Worm (Caenorhabditis elegans) whole organism, L2 larva: ENCODE measurements around the gene clec-117.

ENCODE experiments used
- C34F6.9 ChIP-seq: fragments of 150-350 bp; optimal IDR thresholded peaks from 2 replicates; lab custom pipeline; 2014; ENCODE audit warnings: missing biosample characterization, missing genetic modification characterization
- F13H6.1 ChIP-seq: sonication (generic microtip); optimal IDR thresholded peaks from 2 replicates; lab custom pipeline; 2016; ENCODE audit warnings: missing genetic modification characterization, missing compliant biosample characterization
- R02D3.7 ChIP-seq: fragments of 150-350 bp; optimal IDR thresholded peaks from 2 replicates; lab custom pipeline; 2014; ENCODE audit warnings: missing biosample characterization, missing genetic modification characterization
- Y55F3AM.14 ChIP-seq: fragments of 200-800 bp; sonication (Bioruptor generic); optimal IDR thresholded peaks from 2 replicates; lab custom pipeline; 2018; ENCODE audit warnings: mild to moderate bottlenecking, missing genetic modification characterization, missing compliant biosample characterization
- ZK546.5 ChIP-seq: sonication (generic microtip); optimal IDR thresholded peaks from 2 replicates; lab custom pipeline; 2017; ENCODE audit warnings: missing biosample characterization, missing genetic modification characterization
- aly-2 ChIP-seq: fragments of 150-350 bp; optimal IDR thresholded peaks from 2 replicates; lab custom pipeline; 2014; ENCODE audit warnings: missing biosample characterization, missing genetic modification characterization
- ama-1 ChIP-seq: fragments of 150-350 bp; optimal IDR thresholded peaks from 2 replicates; lab custom pipeline; 2018; ENCODE audit warnings: inconsistent platforms
- blmp-1 ChIP-seq: sonication (generic microtip); optimal IDR thresholded peaks from 2 replicates; lab custom pipeline; 2017; ENCODE audit warnings: missing genetic modification characterization, mild to moderate bottlenecking, missing compliant biosample characterization, antibody characterized with exemption, moderate library complexity; ENCODE audit not compliant: insufficient read depth
- ceh-16 ChIP-seq: fragments of 150-350 bp; optimal IDR thresholded peaks from 2 replicates; lab custom pipeline; 2014; ENCODE audit warnings: missing biosample characterization, missing genetic modification characterization
- ceh-82 ChIP-seq: fragments of 150-350 bp; optimal IDR thresholded peaks from 2 replicates; lab custom pipeline; 2014; ENCODE audit warnings: missing biosample characterization, missing genetic modification characterization
- crh-2 ChIP-seq: sonication (generic microtip); optimal IDR thresholded peaks from 2 replicates; lab custom pipeline; 2017; ENCODE audit warnings: missing biosample characterization, missing genetic modification characterization
- dmd-4 ChIP-seq: sonication (generic microtip); optimal IDR thresholded peaks from 2 replicates; lab custom pipeline; 2017; ENCODE audit warnings: missing biosample characterization, missing genetic modification characterization
- elt-1 ChIP-seq: fragments of 150-350 bp; optimal IDR thresholded peaks from 2 replicates; lab custom pipeline; 2014; ENCODE audit warnings: missing biosample characterization, missing genetic modification characterization
- elt-3 ChIP-seq: sonication (generic microtip); optimal IDR thresholded peaks from 2 replicates; lab custom pipeline; 2017; ENCODE audit warnings: missing biosample characterization, missing genetic modification characterization
- lin-11 ChIP-seq: fragments of 150-350 bp; sonication (generic microtip); optimal IDR thresholded peaks from 2 replicates; lab custom pipeline; 2014; ENCODE audit warnings: missing biosample characterization, missing genetic modification characterization, inconsistent platforms, mixed read lengths
- lin-39 ChIP-seq: fragments of 150-350 bp; optimal IDR thresholded peaks from 2 replicates; lab custom pipeline; 2014; ENCODE audit warnings: missing biosample characterization, missing genetic modification reagents, missing genetic modification characterization
- lsy-2 ChIP-seq, 2 experiments: fragments of 150-350 bp in 1 of 2; sonication (generic microtip) in 1 of 2; optimal IDR thresholded peaks; 2 replicates each; lab custom pipeline; 2014 to 2017; ENCODE audit warnings: missing biosample characterization in 2 of 2, missing genetic modification characterization in 2 of 2
- mab-5 ChIP-seq: fragments of 150-350 bp; optimal IDR thresholded peaks from 2 replicates; lab custom pipeline; 2014; ENCODE audit warnings: missing biosample characterization, missing genetic modification characterization
- mdl-1 ChIP-seq, 2 experiments: fragments of 150-350 bp in 1 of 2; sonication (generic microtip) in 1 of 2; optimal IDR thresholded peaks; 2 replicates each; lab custom pipeline; 2017; ENCODE audit warnings: missing biosample characterization in 2 of 2, missing genetic modification characterization in 2 of 2
- nhr-10 ChIP-seq: sonication (generic microtip); optimal IDR thresholded peaks from 2 replicates; lab custom pipeline; 2017; ENCODE audit warnings: missing biosample characterization, missing genetic modification characterization
- nhr-12 ChIP-seq: fragments of 150-350 bp; optimal IDR thresholded peaks from 2 replicates; lab custom pipeline; 2014; ENCODE audit warnings: missing biosample characterization, missing genetic modification characterization
- nhr-129 ChIP-seq: fragments of 150-350 bp; optimal IDR thresholded peaks from 2 replicates; lab custom pipeline; 2014; ENCODE audit warnings: missing biosample characterization, missing genetic modification characterization
- nhr-21 ChIP-seq: fragments of 150-350 bp; optimal IDR thresholded peaks from 2 replicates; lab custom pipeline; 2014; ENCODE audit warnings: missing biosample characterization, missing genetic modification characterization
- nhr-23 ChIP-seq: fragments of 150-350 bp; optimal IDR thresholded peaks from 2 replicates; lab custom pipeline; 2014; ENCODE audit warnings: missing biosample characterization, missing genetic modification reagents, missing genetic modification characterization
- nhr-237 ChIP-seq: fragments of 150-350 bp; optimal IDR thresholded peaks from 2 replicates; lab custom pipeline; 2014; ENCODE audit warnings: missing biosample characterization, missing genetic modification characterization
- nhr-25 ChIP-seq: fragments of 150-350 bp; sonication (generic microtip); optimal IDR thresholded peaks from 3 replicates; lab custom pipeline; 2014; ENCODE audit warnings: missing biosample characterization, missing genetic modification characterization
- nhr-6 ChIP-seq: fragments of 150-350 bp; optimal IDR thresholded peaks from 2 replicates; lab custom pipeline; 2014; ENCODE audit warnings: missing biosample characterization, missing genetic modification characterization
- nhr-77 ChIP-seq: fragments of 150-350 bp; optimal IDR thresholded peaks from 2 replicates; lab custom pipeline; 2014; ENCODE audit warnings: missing biosample characterization, missing genetic modification characterization
- sem-4 ChIP-seq: fragments of 150-350 bp; optimal IDR thresholded peaks from 2 replicates; lab custom pipeline; 2014; ENCODE audit warnings: missing biosample characterization, missing genetic modification reagents, missing genetic modification characterization
- skn-1 ChIP-seq: sonication (generic microtip); optimal IDR thresholded peaks from 2 replicates; lab custom pipeline; 2017; ENCODE audit warnings: missing biosample characterization, missing genetic modification characterization
- sma-3 ChIP-seq: sonication (generic microtip); optimal IDR thresholded peaks from 2 replicates; lab custom pipeline; 2016; ENCODE audit warnings: missing genetic modification reagents, missing genetic modification characterization, missing compliant biosample characterization
- snpc-4 ChIP-seq: fragments of 150-350 bp; optimal IDR thresholded peaks from 2 replicates; lab custom pipeline; 2014; ENCODE audit warnings: missing biosample characterization, missing genetic modification characterization
- unc-39 ChIP-seq: fragments of 150-350 bp; optimal IDR thresholded peaks from 2 replicates; lab custom pipeline; 2014; ENCODE audit warnings: missing biosample characterization, missing genetic modification characterization
- unc-55 ChIP-seq: fragments of 150-350 bp; sonication (generic microtip); optimal IDR thresholded peaks from 3 replicates; lab custom pipeline; 2014; ENCODE audit warnings: missing biosample characterization, missing genetic modification reagents, missing genetic modification characterization
- unc-62 ChIP-seq: fragments of 150-350 bp; optimal IDR thresholded peaks from 2 replicates; lab custom pipeline; 2014; ENCODE audit warnings: missing biosample characterization, missing genetic modification reagents, missing genetic modification characterization
- zag-1 ChIP-seq: fragments of 150-350 bp; optimal IDR thresholded peaks from 2 replicates; lab custom pipeline; 2014; ENCODE audit warnings: missing biosample characterization, missing genetic modification characterization
- ztf-1 ChIP-seq: fragments of 200-800 bp; sonication (Bioruptor generic); conservative IDR thresholded peaks from 2 replicates; pipeline ENCODE4 v1.3.6; 2022; ENCODE audit warnings: missing genetic modification characterization, missing compliant biosample characterization
- ztf-4 ChIP-seq: fragments of 150-350 bp; optimal IDR thresholded peaks from 2 replicates; lab custom pipeline; 2014; ENCODE audit warnings: missing biosample characterization, missing genetic modification characterization

clec-117 gene

ce11 chrII:273872-274271, 22.9 kb downstream of the clec-117 start, which contains the start of gene B0432.7:
Gene B0432.7, minus strand, starts transcription at chrII:273972.
- TF ChIP-seq nhr-23 (tag; lab: Kevin White, UChicago) (no peak), crh-2 (tag; lab: Kevin White, UChicago) (no peak), C34F6.9 (tag; lab: Kevin White, UChicago) (no peak)

- no peak for TF ChIP-seq sem-4 (tag; lab: Kevin White, UChicago)
- TF ChIP-seq C34F6.9 (tag; lab: Kevin White, UChicago), result no peak
- no peak for TF ChIP-seq skn-1 (tag; lab: Kevin White, UChicago)
- no peak for TF ChIP-seq crh-2 (tag; lab: Kevin White, UChicago)
- TF ChIP-seq blmp-1 (tag; lab: Kevin White, UChicago), result no peak
- no peak for TF ChIP-seq lsy-2 (tag; optimal IDR thresholded peaks at IDR 0.05; lab: Kevin White, UChicago)
- TF ChIP-seq elt-1, result no peak
- no peak for TF ChIP-seq dmd-4
- TF ChIP-seq unc-39, result no peak
- TF ChIP-seq R02D3.7, result no peak
- no peak for TF ChIP-seq nhr-25 (tag; lab: Kevin White, UChicago)
- no peak for TF ChIP-seq unc-62 (GFP tag; lab: Kevin White, UChicago)
- TF ChIP-seq mab-5, result no peak
- TF ChIP-seq elt-3 (tag; lab: Kevin White, UChicago), result no peak
- no peak for TF ChIP-seq snpc-4 (tag; lab: Kevin White, UChicago)
- no peak for TF ChIP-seq F13H6.1 (tag; lab: Kevin White, UChicago)
- no peak for TF ChIP-seq ama-1 (lab: Kevin White, UChicago)
Measured at ce11 chrII:264053-264452, 32.8 kb downstream of the clec-117 start, which contains the start of gene B0432.14. Gene B0432.14, plus strand, starts transcription at chrII:264353.

- TF ChIP-seq nhr-23 (tag; lab: Kevin White, UChicago), result no peak
- no peak for TF ChIP-seq nhr-21 (tag; lab: Kevin White, UChicago)
- TF ChIP-seq lin-11, result no peak
- no peak for TF ChIP-seq nhr-10
- TF ChIP-seq Y55F3AM.14, result no peak
- TF ChIP-seq ztf-1, result no peak
- TF ChIP-seq nhr-77 (tag; lab: Kevin White, UChicago), result no peak
- TF ChIP-seq unc-39, result no peak
- TF ChIP-seq sma-3 (GFP tag; lab: Kevin White, UChicago), result no peak
- no peak for TF ChIP-seq snpc-4 (tag; lab: Kevin White, UChicago)
- TF ChIP-seq ZK546.5 (tag; lab: Kevin White, UChicago), result no peak
- no peak for TF ChIP-seq ceh-16 (tag; lab: Kevin White, UChicago)
- TF ChIP-seq elt-1, result no peak
- no peak for TF ChIP-seq ztf-4 (tag; lab: Kevin White, UChicago)
Measured at ce11 chrII:263563-263962, 33.2 kb downstream of the clec-117 start, which contains the start of gene scc-2. Gene scc-2, minus strand, starts transcription at chrII:263663.

- TF ChIP-seq Y55F3AM.14, result no peak
- TF ChIP-seq elt-3 (tag; lab: Kevin White, UChicago), result no peak
- TF ChIP-seq nhr-6 (tag; lab: Kevin White, UChicago), result no peak
- TF ChIP-seq mdl-1 (tag; optimal IDR thresholded peaks at IDR 0.05; lab: Kevin White, UChicago), result no peak
- TF ChIP-seq sma-3 (GFP tag; lab: Kevin White, UChicago), result no peak
- TF ChIP-seq nhr-129, result no peak
- no peak for TF ChIP-seq C34F6.9 (tag; lab: Kevin White, UChicago)
- no peak for TF ChIP-seq lin-39 (tag; lab: Kevin White, UChicago)
- no peak for TF ChIP-seq zag-1 (tag; lab: Kevin White, UChicago)
- TF ChIP-seq nhr-23 (tag; lab: Kevin White, UChicago), result no peak
- no peak for TF ChIP-seq ama-1 (lab: Kevin White, UChicago)
- TF ChIP-seq unc-55 (GFP tag; lab: Kevin White, UChicago), result no peak
- TF ChIP-seq skn-1 (tag; lab: Kevin White, UChicago), result no peak
- no peak for TF ChIP-seq nhr-21 (tag; lab: Kevin White, UChicago)
- no peak for TF ChIP-seq aly-2 (tag; lab: Kevin White, UChicago)
- no peak for TF ChIP-seq nhr-237 (tag; lab: Kevin White, UChicago)
- no peak for TF ChIP-seq nhr-12 (tag; lab: Kevin White, UChicago)
- TF ChIP-seq nhr-10, result no peak
- TF ChIP-seq ceh-82, result no peak
- TF ChIP-seq, all 48 proteins: peak for 0
Measured at ce11 chrII:257519-257918, 39.3 kb downstream of the clec-117 start, which contains the start of gene cat-2. Gene cat-2, plus strand, starts transcription at chrII:257819.
